Fruit fly (Drosophila melanogaster) whole organism, prepupa: ENCODE measurements around the gene Ssl2.

Experiments
- acj6 ChIP-seq: fragments of 200-800 bp; sonication (Bioruptor generic); optimal IDR thresholded peaks from 3 replicates; lab custom pipeline; 2016; ENCODE audit warnings: missing biosample characterization, missing genetic modification characterization
- salr ChIP-seq, 2 experiments: fragments of 200-800 bp; sonication (Bioruptor generic); optimal IDR thresholded peaks; 3 replicates each; lab custom pipeline; 2016 to 2018; ENCODE audit warnings: missing biosample characterization in 2 of 2, missing genetic modification characterization in 2 of 2, mild to moderate bottlenecking in 1 of 2

DNA sequence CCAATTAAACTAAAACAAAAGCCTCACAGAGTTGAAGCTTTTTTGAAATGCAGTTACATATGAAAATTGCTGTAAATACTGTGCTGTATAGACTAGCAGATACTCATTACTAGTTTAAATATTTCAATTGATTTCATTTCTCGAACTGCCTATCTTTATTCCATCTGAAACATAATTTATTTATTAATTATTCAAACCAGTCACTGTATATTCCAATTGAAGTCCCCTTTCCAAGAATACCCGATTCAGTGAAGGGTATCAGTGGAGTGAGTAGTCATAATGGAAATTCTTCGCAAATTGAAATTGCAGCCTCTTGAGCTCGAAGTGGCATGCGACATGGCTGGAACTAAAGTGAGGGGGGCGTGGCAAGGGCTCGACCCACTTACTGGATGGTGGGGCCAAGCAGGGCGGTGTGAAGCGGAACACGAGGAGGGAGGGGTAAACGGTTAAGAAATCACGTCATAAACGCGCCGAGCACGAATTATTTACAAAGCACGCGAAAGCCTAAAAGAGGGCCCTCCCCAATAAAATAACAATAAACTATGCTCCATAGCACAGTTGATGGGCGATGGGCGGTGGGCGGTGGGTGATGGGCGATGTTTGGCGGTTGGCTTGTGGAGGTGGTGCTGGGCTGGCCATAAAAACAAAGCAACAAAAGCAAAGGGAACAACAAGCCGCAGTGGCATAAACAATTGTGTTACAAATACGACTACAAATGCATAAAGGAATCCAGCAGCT is 27.4 kb downstream of the Ssl2 start:
- TF ChIP-seq acj6 (GFP tag; lab: Kevin White, UChicago) (peak; percentile 48), salr (GFP tag; optimal IDR thresholded peaks at IDR 0.05; lab: Kevin White, UChicago) (no peak)
